Fruit fly (Drosophila melanogaster) whole organism, embryonic: ENCODE results near the gene Snx17.

Experiments
- ATbp ChIP-seq: fragments of 200-800 bp; sonication (Bioruptor generic); optimal IDR thresholded peaks from 2 replicates; lab custom pipeline; 2017; ENCODE audit warnings: missing biosample characterization, mild to moderate bottlenecking, missing genetic modification characterization, missing genetic modification reagents
- Bgb ChIP-seq: fragments of 200-800 bp; sonication (Bioruptor generic); IDR thresholded peaks from 2 replicates; pipeline ENCODE4 v1.3.6; 2022; ENCODE audit warnings: missing biosample characterization, missing genetic modification characterization; ENCODE audit not compliant: partially characterized antibody
- CG10267 ChIP-seq: fragments of 200-800 bp; sonication (Bioruptor generic); optimal IDR thresholded peaks from 2 replicates; lab custom pipeline; 2018; ENCODE audit warnings: missing biosample characterization, mild to moderate bottlenecking, missing genetic modification characterization, moderate library complexity
- CG11456 ChIP-seq: fragments of 200-800 bp; sonication (Bioruptor generic); IDR thresholded peaks from 3 replicates; pipeline ENCODE4 v1.3.6; 2022; ENCODE audit warnings: missing biosample characterization, missing genetic modification characterization
- CG12104 ChIP-seq: fragments of 200-800 bp; sonication (Bioruptor generic); optimal IDR thresholded peaks from 3 replicates; lab custom pipeline; 2016; ENCODE audit warnings: missing biosample characterization, missing genetic modification characterization
- CG12155 ChIP-seq: fragments of 200-800 bp; sonication (Bioruptor generic); optimal IDR thresholded peaks from 3 replicates; lab custom pipeline; 2016; ENCODE audit warnings: missing biosample characterization, missing genetic modification characterization
- CG1233 ChIP-seq: fragments of 200-800 bp; sonication (Bioruptor generic); optimal IDR thresholded peaks from 4 replicates; lab custom pipeline; 2018; ENCODE audit warnings: missing biosample characterization, mild to moderate bottlenecking, missing genetic modification characterization
- CG13775 ChIP-seq: fragments of 200-800 bp; sonication (Bioruptor generic); optimal IDR thresholded peaks from 3 replicates; lab custom pipeline; 2017; ENCODE audit warnings: missing biosample characterization, mild to moderate bottlenecking, missing genetic modification characterization
- CG1529 ChIP-seq: fragments of 200-800 bp; sonication (Bioruptor generic); optimal IDR thresholded peaks from 3 replicates; lab custom pipeline; 2018; ENCODE audit warnings: missing biosample characterization, missing genetic modification characterization
- CG16813 ChIP-seq: fragments of 200-800 bp; sonication (Bioruptor generic); IDR thresholded peaks from 3 replicates; pipeline ENCODE4 v1.3.6; 2022; ENCODE audit warnings: missing biosample characterization, missing genetic modification characterization; ENCODE audit not compliant: partially characterized antibody
- CG18262 ChIP-seq: fragments of 200-800 bp; optimal IDR thresholded peaks from 3 replicates; lab custom pipeline; 2019; ENCODE audit warnings: missing biosample characterization, mild to moderate bottlenecking, missing genetic modification characterization, moderate library complexity
- CG2889 ChIP-seq: fragments of 200-800 bp; sonication (Bioruptor generic); IDR thresholded peaks from 3 replicates; pipeline ENCODE4 v1.3.6; 2022; ENCODE audit warnings: missing biosample characterization, missing genetic modification characterization
- CG3065 ChIP-seq: fragments of 200-800 bp; sonication (Bioruptor generic); optimal IDR thresholded peaks from 2 replicates; lab custom pipeline; 2016; ENCODE audit warnings: missing biosample characterization, missing genetic modification characterization
- CG32772 ChIP-seq: fragments of 200-800 bp; sonication (Bioruptor generic); IDR thresholded peaks from 2 replicates; pipeline ENCODE4 v1.3.6; 2022; ENCODE audit warnings: missing biosample characterization, missing genetic modification characterization
- CG3281 ChIP-seq: fragments of 200-800 bp; sonication (Bioruptor generic); optimal IDR thresholded peaks from 3 replicates; lab custom pipeline; 2017; ENCODE audit warnings: missing biosample characterization, mild to moderate bottlenecking, missing genetic modification characterization
- CG34422 ChIP-seq: fragments of 200-800 bp; sonication (Bioruptor generic); IDR thresholded peaks from 3 replicates; pipeline ENCODE4 v1.3.6; 2022; ENCODE audit warnings: missing biosample characterization, missing genetic modification characterization
- CG42726 ChIP-seq: fragments of 200-800 bp; sonication (Bioruptor generic); IDR thresholded peaks from 2 replicates; pipeline ENCODE4 v1.3.6; 2022; ENCODE audit warnings: missing biosample characterization, missing genetic modification characterization; ENCODE audit not compliant: partially characterized antibody
- CG4707 ChIP-seq: fragments of 200-800 bp; sonication (Bioruptor generic); optimal IDR thresholded peaks from 2 replicates; lab custom pipeline; 2018; ENCODE audit warnings: missing biosample characterization, mild to moderate bottlenecking, missing genetic modification characterization, moderate library complexity
- CG4854 ChIP-seq: fragments of 200-800 bp; sonication (Bioruptor generic); optimal IDR thresholded peaks from 2 replicates; lab custom pipeline; 2016; ENCODE audit warnings: missing biosample characterization, missing genetic modification characterization, inconsistent platforms
- CG5180 ChIP-seq: fragments of 200-800 bp; sonication (Bioruptor generic); optimal IDR thresholded peaks from 3 replicates; lab custom pipeline; 2017; ENCODE audit warnings: missing biosample characterization, missing genetic modification characterization, mild to moderate bottlenecking, moderate library complexity, missing genetic modification reagents
- CG6175 ChIP-seq: fragments of 200-800 bp; sonication (Bioruptor generic); IDR thresholded peaks from 3 replicates; pipeline ENCODE4 v1.3.6; 2022; ENCODE audit warnings: missing biosample characterization, missing genetic modification characterization
- CG6683 ChIP-seq: fragments of 200-800 bp; sonication (Bioruptor generic); optimal IDR thresholded peaks from 2 replicates; lab custom pipeline; 2017; ENCODE audit warnings: missing biosample characterization, mild to moderate bottlenecking, missing genetic modification characterization, missing genetic modification reagents
- CG6689 ChIP-seq: fragments of 200-800 bp; sonication (Bioruptor generic); IDR thresholded peaks from 2 replicates; pipeline ENCODE4 v1.3.6; 2022; ENCODE audit warnings: missing biosample characterization, missing genetic modification characterization
- CkIIα-i1 ChIP-seq: fragments of 200-800 bp; sonication (Bioruptor generic); IDR thresholded peaks from 2 replicates; pipeline ENCODE4 v1.3.6; 2022; ENCODE audit warnings: missing biosample characterization, missing genetic modification characterization
- CrebB ChIP-seq: fragments of 200-800 bp; sonication (Bioruptor generic); optimal IDR thresholded peaks from 3 replicates; lab custom pipeline; 2018; ENCODE audit warnings: missing biosample characterization, mild to moderate bottlenecking, missing genetic modification characterization
- Elba2 ChIP-seq: fragments of 200-800 bp; sonication (Bioruptor generic); optimal IDR thresholded peaks from 3 replicates; lab custom pipeline; 2016; ENCODE audit warnings: missing biosample characterization, missing genetic modification characterization
- Ets65A ChIP-seq: fragments of 200-800 bp; sonication (Bioruptor generic); peaks from one replicate; lab custom pipeline; 2016; ENCODE audit warnings: missing biosample characterization, missing genetic modification characterization
- HLH3B ChIP-seq: fragments of 200-800 bp; sonication (Bioruptor generic); IDR thresholded peaks from 2 replicates; pipeline ENCODE4 v1.3.6; 2022; ENCODE audit warnings: missing biosample characterization, missing genetic modification characterization
- HLHmδ ChIP-seq: fragments of 200-800 bp; sonication (Bioruptor generic); optimal IDR thresholded peaks from 2 replicates; lab custom pipeline; 2018; ENCODE audit warnings: missing biosample characterization, mild to moderate bottlenecking, missing genetic modification characterization, moderate library complexity
- Hr78 ChIP-seq, 2 experiments: fragments of 200-800 bp in 1 of 2; fragments of >200 bp in 1 of 2; sonication (Bioruptor generic) in 1 of 2; optimal IDR thresholded peaks; 2 replicates each; lab custom pipeline; 2017 to 2019; ENCODE audit warnings: missing biosample characterization in 2 of 2, missing genetic modification characterization in 2 of 2, mild to moderate bottlenecking in 1 of 2, moderate library complexity in 1 of 2
- Hsf ChIP-seq: fragments of 200-800 bp; sonication (Bioruptor generic); optimal IDR thresholded peaks from 3 replicates; lab custom pipeline; 2016; ENCODE audit warnings: missing biosample characterization, missing genetic modification characterization
- MBD-R2 ChIP-seq: fragments of 200-800 bp; sonication (Bioruptor generic); IDR thresholded peaks from 2 replicates; pipeline ENCODE4 v1.3.6; 2022; ENCODE audit warnings: missing biosample characterization, missing genetic modification characterization
- NC2β ChIP-seq: fragments of 200-800 bp; sonication (Bioruptor generic); optimal IDR thresholded peaks from 2 replicates; lab custom pipeline; 2016; ENCODE audit warnings: missing biosample characterization, missing genetic modification characterization
- Neu2 ChIP-seq: fragments of 200-800 bp; sonication (Bioruptor generic); optimal IDR thresholded peaks from 3 replicates; lab custom pipeline; 2016; ENCODE audit warnings: missing biosample characterization, missing genetic modification characterization, borderline replicate concordance
- Oli ChIP-seq: fragments of 200-800 bp; sonication (Bioruptor generic); optimal IDR thresholded peaks from 2 replicates; lab custom pipeline; 2018; ENCODE audit warnings: missing biosample characterization, mild to moderate bottlenecking, missing genetic modification characterization, moderate library complexity
- TFAM ChIP-seq: fragments of 200-800 bp; sonication (Bioruptor generic); optimal IDR thresholded peaks from 2 replicates; lab custom pipeline; 2017; ENCODE audit warnings: missing biosample characterization, missing genetic modification characterization, inconsistent platforms
- Xrp1 ChIP-seq: fragments of 200-800 bp; sonication (Bioruptor generic); IDR thresholded peaks from 2 replicates; pipeline ENCODE4 v1.3.6; 2022; ENCODE audit warnings: missing biosample characterization, missing genetic modification characterization
- ac ChIP-seq: fragments of 200-800 bp; sonication (Bioruptor generic); optimal IDR thresholded peaks from 3 replicates; lab custom pipeline; 2017; ENCODE audit warnings: missing biosample characterization, mild to moderate bottlenecking, missing genetic modification characterization
- bbx ChIP-seq: fragments of 200-800 bp; sonication (Bioruptor generic); IDR thresholded peaks from 2 replicates; pipeline ENCODE4 v1.3.6; 2022; ENCODE audit warnings: missing biosample characterization, missing genetic modification characterization; ENCODE audit not compliant: partially characterized antibody
- chinmo ChIP-seq: fragments of 200-800 bp; sonication (Bioruptor generic); IDR thresholded peaks from 4 replicates; pipeline ENCODE4 v1.3.6; 2022; ENCODE audit warnings: missing biosample characterization, missing genetic modification characterization; ENCODE audit not compliant: partially characterized antibody
- dimm ChIP-seq: fragments of 200-800 bp; sonication (Bioruptor generic); IDR thresholded peaks from 2 replicates; pipeline ENCODE4 v1.3.6; 2022; ENCODE audit warnings: missing biosample characterization, missing genetic modification characterization
- gsb ChIP-seq: fragments of 200-800 bp; sonication (Bioruptor generic); IDR thresholded peaks from 2 replicates; pipeline ENCODE4 v1.3.6; 2022; ENCODE audit warnings: missing biosample characterization, missing genetic modification characterization
- insv ChIP-seq, 2 experiments: fragments of 200-800 bp; sonication (Bioruptor generic); optimal IDR thresholded peaks; 3 replicates each; lab custom pipeline; 2016 to 2018; ENCODE audit warnings: missing biosample characterization in 2 of 2, missing genetic modification characterization in 2 of 2
- nom ChIP-seq: fragments of 200-800 bp; sonication (Bioruptor generic); optimal IDR thresholded peaks from 2 replicates; lab custom pipeline; 2017; ENCODE audit warnings: missing biosample characterization, missing genetic modification characterization, mild to moderate bottlenecking, moderate library complexity, missing genetic modification reagents
- onecut ChIP-seq: fragments of 200-800 bp; sonication (Bioruptor generic); IDR thresholded peaks from 2 replicates; pipeline ENCODE4 v1.3.6; 2022; ENCODE audit warnings: missing biosample characterization, missing genetic modification characterization
- pb ChIP-seq: fragments of 200-800 bp; sonication (Bioruptor generic); optimal IDR thresholded peaks from 3 replicates; lab custom pipeline; 2016; ENCODE audit warnings: missing biosample characterization, missing genetic modification characterization
- sens ChIP-seq: fragments of 200-800 bp; sonication (Bioruptor generic); peaks from one replicate; lab custom pipeline; 2016; ENCODE audit warnings: missing biosample characterization, missing genetic modification characterization
- sim ChIP-seq: fragments of 200-800 bp; sonication (Bioruptor generic); IDR thresholded peaks from 2 replicates; pipeline ENCODE4 v1.3.6; 2022; ENCODE audit warnings: missing biosample characterization, missing genetic modification characterization
- sisA ChIP-seq: fragments of 200-800 bp; sonication (Bioruptor generic); IDR thresholded peaks from 2 replicates; pipeline ENCODE4 v1.3.6; 2022; ENCODE audit warnings: missing biosample characterization, missing genetic modification characterization
- ssp ChIP-seq: fragments of 200-800 bp; sonication (Bioruptor generic); IDR thresholded peaks from 2 replicates; pipeline ENCODE4 v1.3.6; 2022; ENCODE audit warnings: missing biosample characterization, missing genetic modification characterization
- sug ChIP-seq: fragments of 200-800 bp; optimal IDR thresholded peaks from 2 replicates; lab custom pipeline; 2019; ENCODE audit warnings: missing biosample characterization, mild to moderate bottlenecking, missing genetic modification characterization, moderate library complexity
- zfh1 ChIP-seq: fragments of 200-800 bp; sonication (Bioruptor generic); IDR thresholded peaks from 3 replicates; pipeline ENCODE4 v1.3.6; 2022; ENCODE audit warnings: missing biosample characterization, missing genetic modification characterization

Gene Snx17

dm6 chr2L:10250441-10250847 is 43.7 kb upstream of the Snx17 start, which contains the start of the genes bsk and CG31717 (continued):
- peak; percentile 2 for TF ChIP-seq nom (GFP tag; lab: Kevin White, UChicago)
- TF ChIP-seq CG13775: no peak
- TF ChIP-seq HLHmδ (GFP tag; lab: Kevin White, UChicago): no peak
- TF ChIP-seq CG16813 (GFP tag; lab: Robert Waterston, UW): peak; percentile 44; the same call in 1 of the 3 replicates
- TF ChIP-seq sisA (GFP tag; lab: Robert Waterston, UW): no peak
- peak; percentile 31; the same call in 1 of the 2 replicates for TF ChIP-seq onecut (GFP tag; lab: Robert Waterston, UW)
- no peak for TF ChIP-seq CG2889 (GFP tag; lab: Robert Waterston, UW)
- TF ChIP-seq NC2β (GFP tag; lab: Kevin White, UChicago): no peak
- TF ChIP-seq sug: no peak
- no peak; the same call in 1 of the 2 replicates for TF ChIP-seq bbx (GFP tag; lab: Robert Waterston, UW)
- TF ChIP-seq pb: no peak
- TF ChIP-seq CG12104: no peak
- no peak for TF ChIP-seq Ets65A (GFP tag; lab: Kevin White, UChicago)
- no peak for TF ChIP-seq Hr78 (GFP tag; optimal IDR thresholded peaks at IDR 0.05; lab: Kevin White, UChicago)
- TF ChIP-seq insv (GFP tag; optimal IDR thresholded peaks at IDR 0.05; lab: Kevin White, UChicago): no peak
- peak; percentile 65 for TF ChIP-seq MBD-R2 (GFP tag; lab: Robert Waterston, UW)
- TF ChIP-seq CG6683 (GFP tag; lab: Kevin White, UChicago): no peak
- TF ChIP-seq TFAM (GFP tag; lab: Kevin White, UChicago): no peak
- no peak for TF ChIP-seq CG4854
- no peak for TF ChIP-seq zfh1 (GFP tag; lab: Robert Waterston, UW)
- no peak for TF ChIP-seq CG11456
- TF ChIP-seq CG32772: no peak
- TF ChIP-seq Oli (tag; lab: Kevin White, UChicago): no peak
- TF ChIP-seq CG12155 (GFP tag; lab: Kevin White, UChicago): no peak
- TF ChIP-seq CG42726: no peak
- no peak for TF ChIP-seq CkIIα-i1 (GFP tag; lab: Robert Waterston, UW)
- no peak for TF ChIP-seq CG3065 (GFP tag; lab: Kevin White, UChicago)
- TF ChIP-seq ATbp (GFP tag; lab: Kevin White, UChicago): no peak
- no peak for TF ChIP-seq Xrp1 (GFP tag; lab: Robert Waterston, UW)
- no peak for TF ChIP-seq CG34422 (GFP tag; lab: Robert Waterston, UW)
- no peak for TF ChIP-seq CG6689 (GFP tag; lab: Robert Waterston, UW)
- no peak for TF ChIP-seq chinmo (GFP tag; lab: Robert Waterston, UW)
- no peak for TF ChIP-seq Hsf (GFP tag; lab: Kevin White, UChicago)
- no peak for TF ChIP-seq ac
- no peak for TF ChIP-seq sim (GFP tag; lab: Robert Waterston, UW)
- no peak for TF ChIP-seq gsb
- TF ChIP-seq dimm (GFP tag; lab: Robert Waterston, UW): no peak
- TF ChIP-seq CG18262 (tag; lab: Kevin White, UChicago): no peak
- no peak for TF ChIP-seq CG6175
- TF ChIP-seq CrebB (tag; lab: Kevin White, UChicago): no peak
- no peak for TF ChIP-seq ssp (GFP tag; lab: Robert Waterston, UW)
- TF ChIP-seq CG5180 (GFP tag; lab: Kevin White, UChicago): no peak
- TF ChIP-seq CG10267 (tag; lab: Kevin White, UChicago): peak; percentile 45
- TF ChIP-seq CG4707 (GFP tag; lab: Kevin White, UChicago): no peak
- no peak for TF ChIP-seq CG1233 (GFP tag; lab: Kevin White, UChicago)
- no peak for TF ChIP-seq CG3281 (GFP tag; lab: Kevin White, UChicago)
- TF ChIP-seq Elba2 (GFP tag; lab: Kevin White, UChicago): peak; percentile 83
- no peak for TF ChIP-seq HLH3B
- no peak for TF ChIP-seq CG1529 (GFP tag; lab: Kevin White, UChicago)
- peak; percentile 34; the same call in 1 of the 2 replicates for TF ChIP-seq Bgb
- TF ChIP-seq Neu2 (GFP tag; lab: Kevin White, UChicago): no peak
- TF ChIP-seq sens (GFP tag; lab: Kevin White, UChicago): peak; percentile 68
